Worm (Caenorhabditis elegans): ENCODE data around the gene srx-54.

srx-54 gene

DNA sequence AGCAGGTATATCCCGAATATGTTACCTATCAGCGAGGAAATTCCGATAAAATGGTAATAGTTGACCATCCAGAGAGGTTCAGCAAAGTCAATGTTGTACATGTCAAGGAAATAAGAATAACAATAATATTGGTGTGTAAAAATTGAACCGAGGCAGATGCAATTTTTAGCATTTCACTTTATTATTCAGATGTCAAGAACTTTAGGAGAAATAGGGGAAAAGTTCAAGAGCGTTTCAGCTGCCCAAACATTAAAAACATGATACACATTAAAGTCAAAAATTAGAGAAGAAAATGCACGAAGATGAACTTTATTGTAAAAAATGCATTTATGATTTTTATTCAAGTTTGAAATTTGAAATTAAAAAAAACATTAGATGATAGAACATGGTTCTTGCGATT lies 33.3 kb downstream of the srx-54 start, which contains the start of gene sri-69:
TSS of gene sri-69 (minus strand) at position 101 of the 400 bp plus-strand sequence.
- TF ChIP-seq ets-4 (GFP tag; optimal IDR thresholded peaks at IDR 0.05): no peak
- no peak for TF ChIP-seq cebp-2 (GFP tag; IDR thresholded peaks at IDR 0.05)

DNA sequence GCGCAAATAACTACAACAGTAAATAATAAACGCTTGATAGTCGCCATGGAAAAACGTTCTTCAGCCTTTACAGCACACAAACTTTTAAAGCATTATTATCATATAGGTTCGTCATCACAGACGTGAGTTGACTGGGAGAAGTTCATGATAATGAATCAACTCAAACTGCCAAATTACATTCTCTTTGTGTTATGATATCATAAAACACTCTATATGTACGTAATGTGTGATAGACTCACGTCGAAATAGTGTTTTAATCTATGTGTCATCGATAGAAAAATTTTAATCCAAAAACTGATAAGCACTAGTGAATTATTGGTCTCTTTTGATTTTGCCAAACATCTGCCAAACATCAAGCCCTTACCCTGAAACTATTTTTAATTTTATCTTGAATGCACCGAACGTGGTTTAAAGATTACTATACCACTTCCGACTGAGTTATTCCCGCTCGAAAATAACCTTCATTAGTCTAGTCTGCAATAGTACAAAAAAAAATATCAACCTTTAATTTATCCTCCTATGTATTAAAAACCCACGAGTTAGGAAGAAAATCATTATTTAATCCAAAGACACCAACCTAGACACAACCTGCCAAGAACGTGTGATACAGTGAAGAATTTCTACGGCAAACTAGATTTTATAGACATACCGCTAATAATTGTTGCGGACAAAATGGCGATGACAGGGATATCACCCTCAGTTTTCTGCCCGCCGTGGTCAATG lies 34.5 kb downstream of the srx-54 start, which contains the start of the genes clc-12 and clec-240:
TSS of gene clc-12 (minus strand) at position 47 of the 723 bp plus-strand sequence.
TSS of gene clec-240 (plus strand) at position 673 of the 723 bp plus-strand sequence.
- no peak for TF ChIP-seq C17E4.6 (GFP tag; IDR thresholded peaks at IDR 0.05)
- TF ChIP-seq egl-18 (GFP tag; IDR thresholded peaks at IDR 0.05): no peak
- no peak for TF ChIP-seq ztf-22 (GFP tag; optimal IDR thresholded peaks at IDR 0.05)
- no peak for TF ChIP-seq nhr-27 (tag; optimal IDR thresholded peaks at IDR 0.05)

DNA sequence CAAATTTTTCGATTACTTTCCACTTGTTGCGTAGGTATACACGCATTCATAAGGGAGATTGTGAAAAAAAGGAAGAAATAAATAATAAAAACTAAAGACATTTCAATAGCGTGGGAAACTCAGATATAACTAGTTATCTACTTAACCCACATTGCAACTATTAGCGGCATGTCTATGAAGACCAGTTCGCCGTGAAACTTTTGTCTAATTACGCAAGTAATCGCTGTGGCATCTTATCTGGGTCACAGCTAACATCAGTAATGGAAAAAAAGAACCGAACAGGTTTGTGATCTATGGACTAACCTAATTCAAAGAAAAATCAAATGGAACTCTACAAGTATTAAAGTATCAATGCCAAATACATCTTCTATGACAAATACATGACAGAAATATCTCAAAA lies 38.2 kb downstream of the srx-54 start, which contains the start of gene clec-241:
TSS of gene clec-241 (minus strand) at position 101 of the 400 bp plus-strand sequence.
- no peak for TF ChIP-seq lin-35 (GFP tag; optimal IDR thresholded peaks at IDR 0.05)
- no peak for TF ChIP-seq C17E4.6 (GFP tag; IDR thresholded peaks at IDR 0.05)
- TF ChIP-seq T07F8.4 (tag; optimal IDR thresholded peaks at IDR 0.05): no peak
- TF ChIP-seq unc-130 (GFP tag; optimal IDR thresholded peaks at IDR 0.05): no peak
- no peak for TF ChIP-seq D2030.7 (GFP tag; IDR thresholded peaks at IDR 0.05)
- TF ChIP-seq lsl-1 (GFP tag; optimal IDR thresholded peaks at IDR 0.05): no peak
- no peak for TF ChIP-seq T26A5.8 (tag; optimal IDR thresholded peaks at IDR 0.05)
- no peak for TF ChIP-seq lag-1 (GFP tag; IDR thresholded peaks at IDR 0.05)

DNA sequence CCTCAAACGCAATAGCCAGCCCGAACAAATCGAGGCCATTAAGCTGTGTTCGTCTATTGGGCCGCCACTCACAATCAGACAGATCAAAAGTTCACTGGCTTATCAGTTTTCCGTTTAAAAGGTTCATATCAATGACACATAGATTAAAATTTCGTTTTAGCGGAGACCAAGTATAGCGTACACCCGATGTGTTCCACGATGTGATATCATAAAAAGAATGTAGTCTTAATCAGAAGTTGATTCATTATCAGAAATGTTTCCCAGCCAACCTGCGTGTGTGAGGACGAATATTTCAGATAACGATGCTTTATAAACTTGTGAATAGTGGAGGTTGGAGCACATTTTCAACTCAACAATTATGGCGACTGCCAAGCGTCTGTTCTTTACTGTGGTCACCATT lies 39.0 kb downstream of the srx-54 start, which contains the start of gene clc-13:
TSS of gene clc-13 (plus strand) at position 359 of the 400 bp plus-strand sequence.
- TF ChIP-seq madf-3 (GFP tag; IDR thresholded peaks at IDR 0.05) (no peak), ceh-79 (tag; optimal IDR thresholded peaks at IDR 0.05) (no peak), ztf-6 (GFP tag; IDR thresholded peaks at IDR 0.05) (no peak), nhr-80 (tag; optimal IDR thresholded peaks at IDR 0.05) (peak; percentile 44), atf-7 (tag; optimal IDR thresholded peaks at IDR 0.05) (no peak), dox-1 (GFP tag; IDR thresholded peaks at IDR 0.05) (0 out of 2 replicates have a peak, but pooled peaks have one; percentile 28), ets-4 (GFP tag; optimal IDR thresholded peaks at IDR 0.05) (peak; percentile 20)

ce11 chrV:17016787-17017186 lies 41.8 kb downstream of the srx-54 start, which contains the start of gene srh-97:
Gene srh-97 (plus strand): TSS chrV:17017087.
- TF ChIP-seq Y53G8AR.9 (GFP tag; conservative IDR thresholded peaks at IDR 0.05) (no peak), aptf-3 (GFP tag; IDR thresholded peaks at IDR 0.05) (no peak), hrde-1 (tag; optimal IDR thresholded peaks at IDR 0.05; ENCODE audit: borderline replicate concordance) (no peak)

- TF ChIP-seq B0336.3 (GFP tag; IDR thresholded peaks at IDR 0.05) (no peak), ceh-79 (tag; optimal IDR thresholded peaks at IDR 0.05) (no peak), aptf-2 (GFP tag; conservative IDR thresholded peaks at IDR 0.05) (no peak), lin-26 (GFP tag; IDR thresholded peaks at IDR 0.05) (no peak), athp-1 (tag; optimal IDR thresholded peaks at IDR 0.05) (no peak), madf-3 (GFP tag; IDR thresholded peaks at IDR 0.05) (no peak)
Observed at ce11 chrV:17019690-17020089, 44.7 kb downstream of the srx-54 start, which contains the start of gene F49H6.17. Gene F49H6.17 (plus strand): TSS chrV:17019990.

- no peak for TF ChIP-seq ztf-18 (tag; optimal IDR thresholded peaks at IDR 0.05)
- TF ChIP-seq mcd-1 (GFP tag; IDR thresholded peaks at IDR 0.05): no peak
- no peak for TF ChIP-seq Y79H2A.3 (GFP tag; conservative IDR thresholded peaks at IDR 0.05)
- no peak for TF ChIP-seq F23B12.7 (tag; optimal IDR thresholded peaks at IDR 0.05; ENCODE audit: insufficient read depth)
- TF ChIP-seq madf-8 (GFP tag; conservative IDR thresholded peaks at IDR 0.05): no peak
- no peak for TF ChIP-seq nfyb-1 (GFP tag; IDR thresholded peaks at IDR 0.05)
- no peak for TF ChIP-seq lsy-27 (tag; optimal IDR thresholded peaks at IDR 0.05; ENCODE audit: borderline replicate concordance, insufficient read depth)
- no peak for TF ChIP-seq tbx-9 (tag; optimal IDR thresholded peaks at IDR 0.05; ENCODE audit: borderline replicate concordance)
- TF ChIP-seq lsl-1 (GFP tag; optimal IDR thresholded peaks at IDR 0.05): no peak
- TF ChIP-seq zfh-2 (GFP tag; conservative IDR thresholded peaks at IDR 0.05): no peak
- TF ChIP-seq ztf-22 (GFP tag; optimal IDR thresholded peaks at IDR 0.05): no peak
- TF ChIP-seq nhr-179 (tag; optimal IDR thresholded peaks at IDR 0.05): no peak
Observed at ce11 chrV:17021361-17021760, 46.3 kb downstream of the srx-54 start, which contains the start of gene F49H6.12. Gene F49H6.12 (minus strand): TSS chrV:17021461.
